Fruit fly (Drosophila melanogaster) whole organism, wandering third instar larva: ENCODE measurements around the gene spen.

Source experiments
- CG9705 ChIP-seq: fragments of 200-800 bp; sonication (Bioruptor generic); optimal IDR thresholded peaks from 2 replicates; lab custom pipeline; 2018; ENCODE audit warnings: missing biosample characterization, mild to moderate bottlenecking, missing genetic modification characterization
- CrebA ChIP-seq: fragments of 200-800 bp; sonication (Bioruptor generic); optimal IDR thresholded peaks from 2 replicates; lab custom pipeline; 2016; ENCODE audit warnings: missing biosample characterization, mild to moderate bottlenecking, missing genetic modification characterization, borderline replicate concordance
- Dif ChIP-seq: fragments of 200-275, 200-300 bp; sonication (Bioruptor generic); optimal IDR thresholded peaks from 2 replicates; lab custom pipeline; 2018; ENCODE audit warnings: missing biosample characterization, missing genetic modification characterization; ENCODE audit not compliant: partially characterized antibody
- GATAd ChIP-seq: sonication (Bioruptor generic); optimal IDR thresholded peaks from 2 replicates; lab custom pipeline; 2016; ENCODE audit warnings: missing biosample characterization, missing genetic modification characterization
- br ChIP-seq: fragments of 200-800 bp; sonication (Bioruptor generic); optimal IDR thresholded peaks from 2 replicates; lab custom pipeline; 2016; ENCODE audit warnings: missing biosample characterization, missing genetic modification characterization
- brk ChIP-seq: fragments of 200-800 bp; sonication (Bioruptor generic); optimal IDR thresholded peaks from 2 replicates; lab custom pipeline; 2016; ENCODE audit warnings: missing biosample characterization, mild to moderate bottlenecking, missing genetic modification characterization
- h ChIP-seq: fragments of 200-800 bp; sonication (Bioruptor generic); optimal IDR thresholded peaks from 3 replicates; lab custom pipeline; 2016; ENCODE audit warnings: missing biosample characterization, mild to moderate bottlenecking, missing genetic modification characterization
- lola ChIP-seq: fragments of >200 bp; optimal IDR thresholded peaks from 2 replicates; lab custom pipeline; 2017; ENCODE audit warnings: missing biosample characterization, missing genetic modification characterization
- rgr ChIP-seq: fragments of 200-800 bp; sonication (Bioruptor generic); optimal IDR thresholded peaks from 3 replicates; lab custom pipeline; 2016; ENCODE audit warnings: missing biosample characterization, mild to moderate bottlenecking, missing genetic modification characterization
- sv ChIP-seq: fragments of 200-800 bp; sonication (Bioruptor generic); optimal IDR thresholded peaks from 3 replicates; lab custom pipeline; 2016; ENCODE audit warnings: missing biosample characterization, missing genetic modification characterization
- tai ChIP-seq: sonication (Bioruptor generic); optimal IDR thresholded peaks from 2 replicates; lab custom pipeline; 2016; ENCODE audit warnings: missing biosample characterization, missing genetic modification characterization
- usp ChIP-seq: fragments of >200 bp; optimal IDR thresholded peaks from 2 replicates; lab custom pipeline; 2017; ENCODE audit warnings: missing biosample characterization, missing genetic modification characterization

dm6 chr2L:139610-140009, 19.2 kb upstream of the spen start:
- no peak for TF ChIP-seq br (GFP tag; lab: Kevin White, UChicago)
- no peak for TF ChIP-seq CrebA (GFP tag; lab: Kevin White, UChicago)
- no peak for TF ChIP-seq GATAd
- TF ChIP-seq h (GFP tag; lab: Kevin White, UChicago): peak; percentile 16
- TF ChIP-seq lola (GFP tag; lab: Kevin White, UChicago): no peak
- no peak for TF ChIP-seq Dif (GFP tag; lab: Kevin White, UChicago)
- TF ChIP-seq rgr: no peak
- TF ChIP-seq sv: no peak
- TF ChIP-seq usp (GFP tag; lab: Kevin White, UChicago): no peak
- no peak for TF ChIP-seq CG9705 (GFP tag; lab: Kevin White, UChicago)
- TF ChIP-seq tai (GFP tag; lab: Kevin White, UChicago): no peak
- TF ChIP-seq brk (GFP tag; lab: Kevin White, UChicago): no peak
